Worm (Caenorhabditis elegans) whole organism, L4 larva: ENCODE measurements around the gene ram-5.

Experiments
- F26F4.8 ChIP-seq: fragments of 200-800 bp; sonication (Bioruptor generic); conservative IDR thresholded peaks from 2 replicates; pipeline ENCODE4 v1.3.6; 2022; ENCODE audit warnings: missing genetic modification characterization, missing compliant biosample characterization
- F44E2.7 ChIP-seq: fragments of 200-800 bp; sonication (Bioruptor generic); IDR thresholded peaks from 2 replicates; pipeline ENCODE4 v2.1.2; 2022; ENCODE audit warnings: missing genetic modification characterization, missing compliant biosample characterization
- F49E8.2 ChIP-seq: sonication (generic microtip); optimal IDR thresholded peaks from 2 replicates; lab custom pipeline; 2016; ENCODE audit warnings: missing compliant biosample characterization, mild to moderate bottlenecking, missing genetic modification characterization, borderline replicate concordance
- T26A8.4 ChIP-seq: fragments of 200-800 bp; sonication (Bioruptor generic); IDR thresholded peaks from 2 replicates; pipeline ENCODE4 v1.3.6; 2022; ENCODE audit warnings: missing genetic modification characterization, missing compliant biosample characterization
- ZK337.2 ChIP-seq: fragments of 200-800 bp; sonication (Bioruptor generic); IDR thresholded peaks from 2 replicates; pipeline ENCODE4 v1.3.6; 2022; ENCODE audit warnings: missing genetic modification reagents, missing genetic modification characterization, missing compliant biosample characterization
- ZK546.5 ChIP-seq, 2 experiments: sonication (generic microtip); optimal IDR thresholded peaks; 2 replicates each; lab custom pipeline; 2017; ENCODE audit warnings: missing biosample characterization in 2 of 2, missing genetic modification characterization in 2 of 2
- aha-1 ChIP-seq: fragments of 150-350 bp; peaks from one replicate; lab custom pipeline; 2014; ENCODE audit warnings: missing biosample characterization, missing genetic modification characterization
- aly-2 ChIP-seq: sonication (generic microtip); optimal IDR thresholded peaks from 2 replicates; lab custom pipeline; 2018; ENCODE audit warnings: missing biosample characterization, missing genetic modification characterization
- ceh-62 ChIP-seq: sonication (generic microtip); optimal IDR thresholded peaks from 2 replicates; lab custom pipeline; 2017; ENCODE audit warnings: missing biosample characterization, missing genetic modification characterization
- ceh-82 ChIP-seq: sonication (generic microtip); optimal IDR thresholded peaks from 2 replicates; lab custom pipeline; 2017; ENCODE audit warnings: missing biosample characterization, missing genetic modification characterization
- ces-1 ChIP-seq: fragments of 150-350 bp; sonication (generic microtip); optimal IDR thresholded peaks from 4 replicates; lab custom pipeline; 2014; ENCODE audit warnings: missing biosample characterization, missing genetic modification reagents, missing genetic modification characterization
- daf-12 ChIP-seq: fragments of 150-350 bp; optimal IDR thresholded peaks from 2 replicates; lab custom pipeline; 2014; ENCODE audit warnings: missing biosample characterization, missing genetic modification reagents, missing genetic modification characterization
- daf-16 ChIP-seq, 3 experiments: sonication (generic microtip); optimal IDR thresholded peaks; 2 replicates each; lab custom pipeline; 2016 to 2017; ENCODE audit warnings: missing genetic modification characterization in 3 of 3, missing genetic modification reagents in 3 of 3, mild to moderate bottlenecking in 2 of 3, missing compliant biosample characterization in 2 of 3, missing biosample characterization in 1 of 3, moderate library complexity in 1 of 3
- daf-8 ChIP-seq: fragments of 200-800 bp; sonication (Bioruptor generic); IDR thresholded peaks from 2 replicates; pipeline ENCODE4 v1.3.6; 2022; ENCODE audit warnings: missing genetic modification characterization, missing compliant biosample characterization
- dmd-6 ChIP-seq: fragments of 200-800 bp; sonication (Bioruptor generic); IDR thresholded peaks from 2 replicates; pipeline ENCODE4 v1.3.6; 2022; ENCODE audit warnings: missing genetic modification reagents, missing genetic modification characterization, missing compliant biosample characterization
- dmd-8 ChIP-seq: fragments of 200-800 bp; sonication (Bioruptor generic); IDR thresholded peaks from 2 replicates; pipeline ENCODE4 v1.3.6; 2022; ENCODE audit warnings: missing genetic modification characterization, missing compliant biosample characterization
- dmd-9 ChIP-seq: fragments of 200-800 bp; sonication (Bioruptor generic); IDR thresholded peaks from 2 replicates; pipeline ENCODE4 v1.3.6; 2022; ENCODE audit warnings: missing genetic modification reagents, missing genetic modification characterization, missing compliant biosample characterization
- dve-1 ChIP-seq: sonication (generic microtip); optimal IDR thresholded peaks from 2 replicates; lab custom pipeline; 2017; ENCODE audit warnings: antibody characterized with exemption, mild to moderate bottlenecking, missing genetic modification characterization, missing compliant biosample characterization; ENCODE audit not compliant: insufficient read depth
- egl-43 ChIP-seq: fragments of 200-800 bp; sonication (Bioruptor generic); IDR thresholded peaks from 2 replicates; pipeline ENCODE4 v1.3.6; 2022; ENCODE audit warnings: missing genetic modification reagents, missing genetic modification characterization, missing compliant biosample characterization
- hlh-11 ChIP-seq: fragments of 200-800 bp; sonication (Bioruptor generic); optimal IDR thresholded peaks from 2 replicates; lab custom pipeline; 2018; ENCODE audit warnings: mild to moderate bottlenecking, missing genetic modification characterization, missing compliant biosample characterization
- hlh-30 ChIP-seq: sonication (generic microtip); optimal IDR thresholded peaks from 2 replicates; lab custom pipeline; 2017; ENCODE audit warnings: antibody characterized with exemption, mild to moderate bottlenecking, missing genetic modification characterization, missing compliant biosample characterization; ENCODE audit not compliant: insufficient read depth
- hmg-1.1 ChIP-seq: fragments of 200-800 bp; sonication (Bioruptor generic); IDR thresholded peaks from 2 replicates; pipeline ENCODE4 v1.3.6; 2022; ENCODE audit warnings: missing genetic modification reagents, missing genetic modification characterization, missing compliant biosample characterization
- jun-1 ChIP-seq: fragments of 150-350 bp; optimal IDR thresholded peaks from 2 replicates; lab custom pipeline; 2014; ENCODE audit warnings: missing biosample characterization, missing genetic modification reagents, missing genetic modification characterization
- mdl-1 ChIP-seq, 2 experiments: fragments of 150-350 bp in 1 of 2; sonication (generic microtip) in 1 of 2; optimal IDR thresholded peaks; 2 replicates each; lab custom pipeline; 2014 to 2017; ENCODE audit warnings: missing biosample characterization in 2 of 2, missing genetic modification characterization in 2 of 2
- mep-1 ChIP-seq: fragments of 150-350 bp; sonication (generic microtip); optimal IDR thresholded peaks from 3 replicates; lab custom pipeline; 2014; ENCODE audit warnings: missing biosample characterization, missing genetic modification characterization
- mes-2 ChIP-seq: sonication (generic microtip); optimal IDR thresholded peaks from 2 replicates; lab custom pipeline; 2016; ENCODE audit warnings: missing genotype, mild to moderate bottlenecking, missing genetic modification characterization, missing compliant biosample characterization; ENCODE audit not compliant: poor library complexity, severe bottlenecking
- mxl-3 ChIP-seq: fragments of 200-800 bp; sonication (Bioruptor generic); optimal IDR thresholded peaks from 2 replicates; lab custom pipeline; 2018; ENCODE audit warnings: mild to moderate bottlenecking, missing genetic modification characterization, missing compliant biosample characterization
- nhr-102 ChIP-seq: sonication (generic microtip); optimal IDR thresholded peaks from 2 replicates; lab custom pipeline; 2016; ENCODE audit warnings: mild to moderate bottlenecking, missing genetic modification characterization, moderate library complexity, missing compliant biosample characterization
- nhr-28 ChIP-seq: fragments of 150-350 bp; optimal IDR thresholded peaks from 2 replicates; lab custom pipeline; 2014; ENCODE audit warnings: missing biosample characterization, missing genetic modification characterization
- nhr-42 ChIP-seq: fragments of 200-800 bp; sonication (Bioruptor generic); IDR thresholded peaks from 2 replicates; pipeline ENCODE4 v1.3.6; 2022; ENCODE audit warnings: missing genetic modification characterization, missing compliant biosample characterization
- nhr-77 ChIP-seq: fragments of 150-350 bp; optimal IDR thresholded peaks from 2 replicates; lab custom pipeline; 2014; ENCODE audit warnings: missing biosample characterization, missing genetic modification characterization
- pha-4 ChIP-seq, 2 experiments: fragments of 150-350 bp in 1 of 2; fragments of 200-800 bp in 1 of 2; sonication (Bioruptor generic) in 1 of 2; IDR thresholded peaks in 1 of 2; optimal IDR thresholded peaks in 1 of 2; 2 replicates each; pipeline versions ENCODE4 v1.3.6 to Lab custom; 2014 to 2022; ENCODE audit warnings: missing genetic modification characterization in 2 of 2, missing genetic modification reagents in 2 of 2, missing biosample characterization in 1 of 2, missing compliant biosample characterization in 1 of 2
- php-3 ChIP-seq: fragments of 200-800 bp; sonication (Bioruptor generic); IDR thresholded peaks from 2 replicates; pipeline ENCODE4 v1.3.6; 2022; ENCODE audit warnings: missing genetic modification reagents, missing genetic modification characterization, missing compliant biosample characterization
- rbr-2 ChIP-seq: sonication (generic microtip); optimal IDR thresholded peaks from 2 replicates; lab custom pipeline; 2016; ENCODE audit warnings: missing genotype, missing genetic modification characterization, missing compliant biosample characterization
- sdz-12 ChIP-seq: fragments of 200-800 bp; sonication (Bioruptor generic); optimal IDR thresholded peaks from 2 replicates; lab custom pipeline; 2018; ENCODE audit warnings: mild to moderate bottlenecking, missing genetic modification characterization, missing compliant biosample characterization
- tag-97 ChIP-seq: fragments of 200-800 bp; sonication (Bioruptor generic); IDR thresholded peaks from 2 replicates; pipeline ENCODE4 v1.3.6; 2022; ENCODE audit warnings: missing genetic modification characterization, missing compliant biosample characterization
- tra-1 ChIP-seq: fragments of 200-800 bp; sonication (Bioruptor generic); IDR thresholded peaks from 2 replicates; pipeline ENCODE4 v1.3.6; 2022; ENCODE audit warnings: missing genetic modification reagents, missing genetic modification characterization, missing compliant biosample characterization
- unc-62 ChIP-seq, 3 experiments: fragments of 150-350 bp in 1 of 3; sonication (generic microtip); optimal IDR thresholded peaks in 2 of 3; peaks in 1 of 3; 1 replicate in 1 of 3; 2 replicates in 2 of 3; lab custom pipeline; 2014 to 2017; ENCODE audit warnings: missing biosample characterization in 3 of 3, missing genetic modification characterization in 3 of 3, missing genetic modification reagents in 3 of 3, missing genotype in 1 of 3
- vab-7 ChIP-seq: fragments of 200-800 bp; sonication (Bioruptor generic); IDR thresholded peaks from 2 replicates; pipeline ENCODE4 v1.3.6; 2022; ENCODE audit warnings: missing genetic modification reagents, missing genetic modification characterization, missing compliant biosample characterization
- zag-1 ChIP-seq: fragments of 150-350 bp; optimal IDR thresholded peaks from 2 replicates; lab custom pipeline; 2014; ENCODE audit warnings: missing biosample characterization, missing genetic modification characterization
- zfp-2 ChIP-seq: sonication (generic microtip); optimal IDR thresholded peaks from 2 replicates; lab custom pipeline; 2016; ENCODE audit warnings: mild to moderate bottlenecking, missing genetic modification characterization, missing compliant biosample characterization
- zip-2 ChIP-seq: fragments of 150-350 bp; optimal IDR thresholded peaks from 2 replicates; lab custom pipeline; 2014; ENCODE audit warnings: missing biosample characterization, missing genetic modification characterization
- ztf-11 ChIP-seq: fragments of 150-350 bp; optimal IDR thresholded peaks from 2 replicates; lab custom pipeline; 2014; ENCODE audit warnings: missing biosample characterization, missing genetic modification characterization
- ztf-7 ChIP-seq: fragments of 150-350 bp; optimal IDR thresholded peaks from 2 replicates; lab custom pipeline; 2014; ENCODE audit warnings: missing biosample characterization, missing genetic modification characterization

Gene ram-5

DNA sequence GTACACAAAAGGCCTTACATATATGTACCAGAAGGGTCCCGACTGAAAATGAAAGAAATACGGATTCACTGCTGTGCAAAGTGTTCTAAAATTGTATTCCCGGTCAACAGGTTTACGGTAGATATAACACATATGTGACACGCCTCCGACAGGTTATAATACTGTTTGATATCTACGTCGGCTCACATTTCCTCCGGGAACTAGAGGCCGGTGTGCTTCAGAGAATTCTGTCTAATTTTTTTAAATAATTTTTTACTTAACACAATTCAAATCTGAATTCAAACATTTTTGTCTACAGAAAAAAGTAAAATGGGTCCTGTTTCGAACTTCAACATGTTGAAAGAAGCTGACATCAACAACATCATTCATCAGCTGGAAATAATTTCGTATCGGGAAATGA, 6.7 kb upstream of the ram-5 start, which contains the start of gene T24C2.3:
Gene T24C2.3 (plus strand): TSS at position 301 of the 400 bp plus-strand sequence.
- no peak for TF ChIP-seq T26A8.4 (GFP tag; lab: Robert Waterston, UW)
- TF ChIP-seq pha-4 (GFP tag; IDR thresholded peaks at IDR 0.05; lab: Robert Waterston, UW): no peak
- no peak for TF ChIP-seq pha-4 (tag; optimal IDR thresholded peaks at IDR 0.05; lab: Kevin White, UChicago)
- TF ChIP-seq hlh-11 (tag; lab: Kevin White, UChicago): no peak
- TF ChIP-seq mdl-1 (tag; optimal IDR thresholded peaks at IDR 0.05; lab: Kevin White, UChicago): no peak
- TF ChIP-seq daf-8 (GFP tag; lab: Robert Waterston, UW): no peak
- TF ChIP-seq egl-43 (GFP tag; lab: Robert Waterston, UW): no peak
- no peak for TF ChIP-seq jun-1 (tag; lab: Kevin White, UChicago)
- no peak for TF ChIP-seq F49E8.2 (tag; lab: Kevin White, UChicago)
- no peak for TF ChIP-seq ZK546.5 (tag; optimal IDR thresholded peaks at IDR 0.05; lab: Kevin White, UChicago)
- TF ChIP-seq dmd-6: no peak
- TF ChIP-seq dmd-9 (GFP tag; lab: Robert Waterston, UW): no peak
- no peak for TF ChIP-seq dve-1
- TF ChIP-seq aly-2: no peak

DNA sequence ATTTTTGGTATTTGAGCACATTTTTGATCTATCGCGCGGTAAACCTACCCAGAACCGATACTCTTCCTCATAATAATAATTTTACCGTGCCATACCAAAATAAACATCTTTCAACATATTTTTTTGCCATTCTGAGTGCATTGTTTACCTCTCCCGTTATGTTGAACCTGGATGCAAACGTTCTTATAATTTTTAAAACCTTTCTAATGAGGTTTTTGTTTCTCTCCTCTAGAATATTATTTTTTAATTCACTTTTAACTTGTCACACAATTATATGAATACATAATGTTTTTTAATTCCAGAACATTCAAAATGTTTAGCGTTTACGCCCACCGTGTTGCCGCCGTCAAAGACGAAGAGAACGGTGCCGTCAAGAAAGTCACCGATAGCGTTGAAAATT, 4.4 kb upstream of the ram-5 start, which contains the start of gene enri-2:
Gene enri-2 (plus strand): TSS at position 301 of the 400 bp plus-strand sequence.
- TF ChIP-seq aha-1 (tag; lab: Kevin White, UChicago) (no peak), php-3 (no peak), zip-2 (tag; lab: Kevin White, UChicago) (no peak), mxl-3 (GFP tag; lab: Kevin White, UChicago) (no peak), zfp-2 (tag; lab: Kevin White, UChicago) (no peak), nhr-102 (no peak), nhr-42 (GFP tag; lab: Robert Waterston, UW) (no peak), tra-1 (GFP tag; lab: Robert Waterston, UW) (no peak), ces-1 (GFP tag; lab: Kevin White, UChicago) (no peak), daf-16 (GFP tag; optimal IDR thresholded peaks at IDR 0.05; lab: Kevin White, UChicago) (no peak), daf-16 (tag; optimal IDR thresholded peaks at IDR 0.05; lab: Kevin White, UChicago) (no peak), vab-7 (GFP tag; lab: Robert Waterston, UW) (no peak), daf-12 (no peak), sdz-12 (GFP tag; lab: Kevin White, UChicago) (no peak), mes-2 (tag; lab: Kevin White, UChicago) (no peak), nhr-77 (tag; lab: Kevin White, UChicago) (no peak), ZK337.2 (no peak), ceh-82 (tag; lab: Kevin White, UChicago) (no peak)

DNA sequence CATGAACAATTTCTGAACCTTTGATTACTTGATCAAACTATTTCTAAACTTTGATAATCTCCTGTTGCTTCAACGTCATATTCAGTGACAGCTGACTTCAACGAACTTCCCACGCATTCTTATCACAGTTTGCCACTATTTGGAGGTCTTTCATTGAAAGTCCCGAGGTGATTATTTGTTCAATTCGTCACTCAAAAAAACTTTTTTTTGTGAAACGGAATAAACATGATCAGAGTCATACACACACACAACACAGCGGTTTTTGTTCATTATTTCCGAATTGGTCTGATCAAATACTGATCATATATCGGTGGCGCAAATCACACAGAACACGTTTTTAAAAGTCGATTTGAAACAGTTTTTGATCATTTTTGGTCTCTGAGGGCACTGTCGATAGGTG, 6.5 kb downstream of the ram-5 start:
- TF ChIP-seq F26F4.8 (GFP tag; lab: Robert Waterston, UW): no peak
- TF ChIP-seq hlh-30: peak; percentile 78
- peak; percentile 24 for TF ChIP-seq nhr-28
- peak; percentile 33; the same call in 1 of the 2 replicates for TF ChIP-seq dmd-6
- peak; percentile 65 for TF ChIP-seq aha-1 (tag; lab: Kevin White, UChicago)
- TF ChIP-seq egl-43 (GFP tag; lab: Robert Waterston, UW): no peak

DNA sequence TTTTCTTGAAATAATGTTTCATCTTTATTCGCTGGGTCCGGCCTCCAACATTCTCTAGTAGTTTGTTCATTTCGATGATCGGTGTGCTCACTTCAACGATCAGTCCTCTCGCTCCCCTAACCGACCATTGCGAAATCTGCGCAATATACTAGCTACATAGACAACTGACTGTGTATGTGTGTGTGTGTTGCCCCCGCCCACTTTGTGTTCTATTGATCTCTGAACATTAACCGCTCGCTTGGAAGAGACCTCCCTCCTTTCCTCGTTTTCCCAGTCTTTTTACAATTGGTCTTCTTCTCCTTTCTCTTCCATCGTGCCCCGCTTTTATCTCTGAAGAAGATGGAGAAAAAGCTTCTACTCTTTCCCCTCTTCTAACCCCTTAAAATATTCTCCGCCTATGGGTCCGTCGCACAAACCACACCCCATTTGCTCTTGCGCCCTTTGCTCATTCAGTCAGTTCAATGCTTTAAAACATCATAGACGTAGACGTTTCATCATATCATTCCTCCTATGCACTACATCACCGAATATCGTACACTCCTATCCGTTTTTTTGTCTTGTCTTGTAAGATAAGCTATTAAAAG, 7.5 kb downstream of the ram-5 start:
- no peak for TF ChIP-seq F44E2.7 (GFP tag; lab: Robert Waterston, UW)
- TF ChIP-seq mxl-3 (GFP tag; lab: Kevin White, UChicago): peak; percentile 1
- no peak for TF ChIP-seq daf-16 (GFP tag; optimal IDR thresholded peaks at IDR 0.05; lab: Kevin White, UChicago)
- TF ChIP-seq daf-16 (tag; optimal IDR thresholded peaks at IDR 0.05; lab: Kevin White, UChicago): no peak
- peak in 1 of 2 experiments; percentile 79 for TF ChIP-seq mdl-1 (tag; optimal IDR thresholded peaks at IDR 0.05; lab: Kevin White, UChicago)
- TF ChIP-seq mep-1 (tag; lab: Kevin White, UChicago): peak; percentile 60
- TF ChIP-seq zag-1 (tag; lab: Kevin White, UChicago): no peak
- TF ChIP-seq nhr-28: peak; percentile 77
- TF ChIP-seq ztf-11 (tag; lab: Kevin White, UChicago): no peak
- TF ChIP-seq ceh-62 (tag; lab: Kevin White, UChicago): no peak
- TF ChIP-seq hlh-30: peak; percentile 69
- peak; percentile 82 for TF ChIP-seq ztf-7
- TF ChIP-seq rbr-2 (tag; lab: Kevin White, UChicago): peak; percentile 19
- TF ChIP-seq tag-97 (GFP tag; lab: Robert Waterston, UW): no peak
- TF ChIP-seq dmd-8 (GFP tag; lab: Robert Waterston, UW): no peak
- no peak for TF ChIP-seq F26F4.8 (GFP tag; lab: Robert Waterston, UW)
- peak; percentile 81 for TF ChIP-seq hmg-1.1 (GFP tag; lab: Robert Waterston, UW)
- peak in 1 of 2 experiments; percentile 98 for TF ChIP-seq unc-62 (GFP tag; optimal IDR thresholded peaks at IDR 0.05 in 1 of 2; lab: Kevin White, UChicago)
- TF ChIP-seq unc-62 (tag; optimal IDR thresholded peaks at IDR 0.05; lab: Kevin White, UChicago): peak; percentile 16
- peak; percentile 39 for TF ChIP-seq dmd-6
